Worm (Caenorhabditis elegans) whole organism, late embryonic: ENCODE results near the gene sod-4.

Source experiments
- C38D4.7 ChIP-seq: fragments of 200-800 bp; sonication (Bioruptor generic); optimal IDR thresholded peaks from 2 replicates; lab custom pipeline; 2018; ENCODE audit warnings: mild to moderate bottlenecking, missing genetic modification characterization, moderate library complexity, missing compliant biosample characterization
- T23F11.4 ChIP-seq: fragments of 200-800 bp; sonication (Bioruptor generic); optimal IDR thresholded peaks from 2 replicates; lab custom pipeline; 2018; ENCODE audit warnings: mild to moderate bottlenecking, missing genetic modification characterization, missing compliant biosample characterization
- ama-1 ChIP-seq: fragments of 150-350 bp; optimal IDR thresholded peaks from 2 replicates; lab custom pipeline; 2014
- ceh-14 ChIP-seq: sonication (generic microtip); optimal IDR thresholded peaks from 2 replicates; lab custom pipeline; 2016; ENCODE audit warnings: missing genotype, missing genetic modification characterization, missing compliant biosample characterization
- ceh-22 ChIP-seq: sonication (generic microtip); optimal IDR thresholded peaks from 2 replicates; lab custom pipeline; 2017; ENCODE audit warnings: missing biosample characterization, missing genetic modification characterization
- ets-4 ChIP-seq: sonication (generic microtip); optimal IDR thresholded peaks from 2 replicates; lab custom pipeline; 2016; ENCODE audit warnings: missing genetic modification characterization, missing compliant biosample characterization
- eyg-1 ChIP-seq: sonication (generic microtip); optimal IDR thresholded peaks from 2 replicates; lab custom pipeline; 2016; ENCODE audit warnings: missing genotype, missing genetic modification characterization, missing compliant biosample characterization
- fkh-6 ChIP-seq: sonication (generic microtip); optimal IDR thresholded peaks from 2 replicates; lab custom pipeline; 2016; ENCODE audit warnings: missing genetic modification characterization, missing compliant biosample characterization
- nhr-11 ChIP-seq: fragments of 150-350 bp; optimal IDR thresholded peaks from 2 replicates; lab custom pipeline; 2014; ENCODE audit warnings: missing biosample characterization, missing genetic modification characterization
- pag-3 ChIP-seq: sonication (generic microtip); optimal IDR thresholded peaks from 2 replicates; lab custom pipeline; 2016; ENCODE audit warnings: missing compliant biosample characterization, missing genetic modification characterization, borderline replicate concordance
- pqm-1 ChIP-seq: sonication (generic microtip); optimal IDR thresholded peaks from 2 replicates; lab custom pipeline; 2016; ENCODE audit warnings: missing genetic modification characterization, missing compliant biosample characterization
- tbx-2 ChIP-seq: sonication (generic microtip); optimal IDR thresholded peaks from 2 replicates; lab custom pipeline; 2016; ENCODE audit warnings: missing genetic modification characterization, missing compliant biosample characterization
- tbx-7 ChIP-seq: sonication (generic microtip); optimal IDR thresholded peaks from 2 replicates; lab custom pipeline; 2016; ENCODE audit warnings: missing genotype, missing genetic modification characterization, missing compliant biosample characterization
- ztf-16 ChIP-seq: sonication (generic microtip); optimal IDR thresholded peaks from 2 replicates; lab custom pipeline; 2017; ENCODE audit warnings: missing genetic modification characterization, missing compliant biosample characterization

ce11 chrIII:9487454-9487853 is 12.7 kb downstream of the sod-4 start:
- TF ChIP-seq ama-1 (no peak), C38D4.7 (GFP tag; lab: Kevin White, UChicago) (no peak), pag-3 (tag; lab: Kevin White, UChicago) (no peak), tbx-7 (tag; lab: Kevin White, UChicago) (no peak), T23F11.4 (GFP tag; lab: Kevin White, UChicago) (no peak), eyg-1 (tag; lab: Kevin White, UChicago) (no peak), ceh-22 (tag; lab: Kevin White, UChicago) (no peak), tbx-2 (no peak), ztf-16 (tag; lab: Kevin White, UChicago) (no peak), ets-4 (tag; lab: Kevin White, UChicago) (no peak), fkh-6 (tag; lab: Kevin White, UChicago) (no peak), pqm-1 (tag; lab: Kevin White, UChicago) (no peak), ceh-14 (tag; lab: Kevin White, UChicago) (no peak), nhr-11 (tag; lab: Kevin White, UChicago) (no peak)
